Fruit fly (Drosophila melanogaster): ENCODE data around the gene CG31871.

- TF ChIP-seq Hr78 (GFP tag; optimal IDR thresholded peaks at IDR 0.05) (no peak), CG9705 (GFP tag; optimal IDR thresholded peaks at IDR 0.05) (no peak), OdsH (GFP tag; optimal IDR thresholded peaks at IDR 0.05) (no peak), Myc (optimal IDR thresholded peaks at IDR 0.05) (no peak), Dif (GFP tag; optimal IDR thresholded peaks at IDR 0.05; ENCODE audit: partially characterized antibody) (no peak), CG32264 (GFP tag; optimal IDR thresholded peaks at IDR 0.05) (no peak), brk (GFP tag; optimal IDR thresholded peaks at IDR 0.05) (no peak), foxo (GFP tag; optimal IDR thresholded peaks at IDR 0.05) (no peak), Hr83 (GFP tag; optimal IDR thresholded peaks at IDR 0.05; ENCODE audit: poor library complexity, severe bottlenecking) (no peak), lola (GFP tag; optimal IDR thresholded peaks at IDR 0.05) (no peak), dl (GFP tag; optimal IDR thresholded peaks at IDR 0.05; ENCODE audit: insufficient read depth in 1 of 2, partially characterized antibody in 2 of 2) (no peak), Dfd (GFP tag; optimal IDR thresholded peaks at IDR 0.05) (no peak), psq (GFP tag; optimal IDR thresholded peaks at IDR 0.05) (no peak), usp (GFP tag; optimal IDR thresholded peaks at IDR 0.05) (no peak)
These were observed 3.9 kb upstream of the CG31871 start, which contains the start of gene CG45690 for dm6 chr2L:10657981-10658380.

Measured in whole organism, wandering third instar larva.